Worm (Caenorhabditis elegans): Measurements from ENCODE around the gene spr-1.

spr-1 gene

ce11 chrV:8098239-8098638 lies 30.9 kb downstream of the spr-1 start, which contains the start of gene str-145:
TSS of gene str-145 (minus strand) at chrV:8098339.
- TF ChIP-seq daf-8 (GFP tag; IDR thresholded peaks at IDR 0.05), result no peak
- no peak for TF ChIP-seq snpc-1.2 (GFP tag; IDR thresholded peaks at IDR 0.05)
- no peak for TF ChIP-seq ceh-28 (tag; optimal IDR thresholded peaks at IDR 0.05)
- TF ChIP-seq jun-1 (tag; optimal IDR thresholded peaks at IDR 0.05), result no peak
- no peak for TF ChIP-seq php-3 (GFP tag; IDR thresholded peaks at IDR 0.05)
- TF ChIP-seq ces-1 (GFP tag; optimal IDR thresholded peaks at IDR 0.05), result no peak
- TF ChIP-seq zip-2 (tag; optimal IDR thresholded peaks at IDR 0.05), result no peak
- no peak for TF ChIP-seq ceh-62 (tag; optimal IDR thresholded peaks at IDR 0.05)
- no peak for TF ChIP-seq rbr-2 (tag; optimal IDR thresholded peaks at IDR 0.05)
- no peak for TF ChIP-seq madf-9 (GFP tag; conservative IDR thresholded peaks at IDR 0.05)
- no peak for TF ChIP-seq R02D3.7 (tag; optimal IDR thresholded peaks at IDR 0.05)
- TF ChIP-seq cey-2 (tag; optimal IDR thresholded peaks at IDR 0.05; ENCODE audit: borderline replicate concordance, insufficient read depth), result no peak
- TF ChIP-seq ztf-11 (tag; optimal IDR thresholded peaks at IDR 0.05), result no peak
- no peak for TF ChIP-seq lir-3 (tag; optimal IDR thresholded peaks at IDR 0.05)
- TF ChIP-seq T20F7.1 (GFP tag; optimal IDR thresholded peaks at IDR 0.05), result no peak
- TF ChIP-seq tra-1 (GFP tag; IDR thresholded peaks at IDR 0.05), result no peak
- no peak for TF ChIP-seq lin-1 (GFP tag; IDR thresholded peaks at IDR 0.05)
- TF ChIP-seq nhr-48 (tag; optimal IDR thresholded peaks at IDR 0.05), result no peak
- no peak for TF ChIP-seq Y5F2A.4 (GFP tag; optimal IDR thresholded peaks at IDR 0.05)

ce11 chrV:8095378-8095777 lies 33.8 kb downstream of the spr-1 start, which contains the start of gene str-146:
TSS of gene str-146 (minus strand) at chrV:8095478.
- no peak for TF ChIP-seq dpl-1 (GFP tag; optimal IDR thresholded peaks at IDR 0.05)
- TF ChIP-seq attf-4 (tag; optimal IDR thresholded peaks at IDR 0.05), result no peak
- no peak for TF ChIP-seq nhr-102 (tag; optimal IDR thresholded peaks at IDR 0.05)
- no peak for TF ChIP-seq lsy-2 (tag; optimal IDR thresholded peaks at IDR 0.05)
- TF ChIP-seq cey-2 (tag; optimal IDR thresholded peaks at IDR 0.05; ENCODE audit: borderline replicate concordance, insufficient read depth), result no peak
- no peak for TF ChIP-seq T20F7.1 (GFP tag; optimal IDR thresholded peaks at IDR 0.05)
- no peak for TF ChIP-seq unc-39 (tag; optimal IDR thresholded peaks at IDR 0.05)
- TF ChIP-seq ctbp-1 (GFP tag; IDR thresholded peaks at IDR 0.05), result no peak
- TF ChIP-seq lin-15B (tag; optimal IDR thresholded peaks at IDR 0.05), result no peak
- TF ChIP-seq spr-3 (GFP tag; optimal IDR thresholded peaks at IDR 0.05), result no peak
- TF ChIP-seq vab-7 (GFP tag; IDR thresholded peaks at IDR 0.05), result no peak

ce11 chrV:8092385-8092784 lies 36.8 kb downstream of the spr-1 start, which contains the start of gene str-129:
TSS of gene str-129 (minus strand) at chrV:8092485.
- TF ChIP-seq ztf-11 (tag; optimal IDR thresholded peaks at IDR 0.05), result no peak
- peak; percentile 31 for TF ChIP-seq aha-1 (tag)

ce11 chrV:8090595-8090994 lies 38.6 kb downstream of the spr-1 start, which contains the start of gene str-130:
TSS of gene str-130 (minus strand) at chrV:8090695.
- TF ChIP-seq nhr-237 (tag; optimal IDR thresholded peaks at IDR 0.05), result no peak

ce11 chrV:8085141-8085540 lies 44.0 kb downstream of the spr-1 start, which contains the start of gene C09H5.7:
TSS of gene C09H5.7 (minus strand) at chrV:8085241.
- TF ChIP-seq madf-5 (GFP tag; IDR thresholded peaks at IDR 0.05) (no peak), D1046.2 (GFP tag; IDR thresholded peaks at IDR 0.05) (no peak), hlh-11 (tag; optimal IDR thresholded peaks at IDR 0.05) (no peak), Y48G9A.11 (GFP tag; IDR thresholded peaks at IDR 0.05) (no peak), Y75B8A.6 (GFP tag; IDR thresholded peaks at IDR 0.05) (no peak), lin-29 (GFP tag; IDR thresholded peaks at IDR 0.05) (no peak), F37D6.2 (tag; optimal IDR thresholded peaks at IDR 0.05) (no peak), tag-97 (GFP tag; IDR thresholded peaks at IDR 0.05) (no peak), ceh-82 (tag; optimal IDR thresholded peaks at IDR 0.05) (no peak), F10B5.3 (tag; optimal IDR thresholded peaks at IDR 0.05) (no peak), ceh-44 (GFP tag; IDR thresholded peaks at IDR 0.05) (no peak), dmd-6 (GFP tag; IDR thresholded peaks at IDR 0.05) (no peak), aha-1 (tag) (no peak), lim-7 (GFP tag; IDR thresholded peaks at IDR 0.05) (no peak)
